Worm (Caenorhabditis elegans) whole organism, L4 larva: ENCODE data around the gene F54C9.14.
A peak's percentile ranks its signal among the peaks of the same experiment; 100 is the strongest.

Source experiments
- F26F4.8 ChIP-seq: fragments of 200-800 bp; sonication (Bioruptor generic); conservative IDR thresholded peaks from 2 replicates; pipeline ENCODE4 v1.3.6; 2022; ENCODE audit warnings: missing genetic modification characterization, missing compliant biosample characterization
- F37D6.2 ChIP-seq: sonication (generic microtip); optimal IDR thresholded peaks from 2 replicates; lab custom pipeline; 2016; ENCODE audit warnings: mild to moderate bottlenecking, missing genetic modification characterization, missing compliant biosample characterization
- R02D3.7 ChIP-seq: fragments of 150-350 bp; sonication (generic microtip); optimal IDR thresholded peaks from 3 replicates; lab custom pipeline; 2014; ENCODE audit warnings: missing biosample characterization, missing genetic modification characterization
- T20F7.1 ChIP-seq: fragments of 200-800 bp; sonication (Bioruptor generic); optimal IDR thresholded peaks from 2 replicates; lab custom pipeline; 2018; ENCODE audit warnings: mild to moderate bottlenecking, missing genetic modification characterization, missing compliant biosample characterization
- T26A8.4 ChIP-seq: fragments of 200-800 bp; sonication (Bioruptor generic); IDR thresholded peaks from 2 replicates; pipeline ENCODE4 v1.3.6; 2022; ENCODE audit warnings: missing genetic modification characterization, missing compliant biosample characterization
- Y75B8A.6 ChIP-seq: fragments of 200-800 bp; sonication (Bioruptor generic); IDR thresholded peaks from 2 replicates; pipeline ENCODE4 v1.3.6; 2022; ENCODE audit warnings: missing genetic modification reagents, missing genetic modification characterization, missing compliant biosample characterization
- aha-1 ChIP-seq: fragments of 150-350 bp; peaks from one replicate; lab custom pipeline; 2014; ENCODE audit warnings: missing biosample characterization, missing genetic modification characterization
- aly-2 ChIP-seq: sonication (generic microtip); optimal IDR thresholded peaks from 2 replicates; lab custom pipeline; 2018; ENCODE audit warnings: missing biosample characterization, missing genetic modification characterization
- ama-1 ChIP-seq: fragments of 150-350 bp; optimal IDR thresholded peaks from 2 replicates; lab custom pipeline; 2014; ENCODE audit warnings: inconsistent platforms, mixed read lengths
- arid-1 ChIP-seq: fragments of 200-800 bp; sonication (Bioruptor generic); conservative IDR thresholded peaks from 2 replicates; pipeline ENCODE4 v1.3.6; 2022; ENCODE audit warnings: missing genetic modification reagents, missing genetic modification characterization, missing compliant biosample characterization
- attf-4 ChIP-seq: sonication (generic microtip); optimal IDR thresholded peaks from 3 replicates; lab custom pipeline; 2017; ENCODE audit warnings: missing biosample characterization, missing genetic modification characterization
- ceh-44 ChIP-seq: fragments of 200-800 bp; sonication (Bioruptor generic); IDR thresholded peaks from 2 replicates; pipeline ENCODE4 v1.3.6; 2022; ENCODE audit warnings: missing genetic modification reagents, missing genetic modification characterization, missing compliant biosample characterization
- cey-2 ChIP-seq: sonication (generic microtip); optimal IDR thresholded peaks from 3 replicates; lab custom pipeline; 2017; ENCODE audit warnings: missing genetic modification characterization, mild to moderate bottlenecking, missing compliant biosample characterization, antibody characterized with exemption, borderline replicate concordance; ENCODE audit not compliant: insufficient read depth
- daf-16 ChIP-seq, 3 experiments: sonication (generic microtip); optimal IDR thresholded peaks; 2 replicates each; lab custom pipeline; 2016 to 2017; ENCODE audit warnings: missing genetic modification characterization in 3 of 3, missing genetic modification reagents in 3 of 3, mild to moderate bottlenecking in 2 of 3, missing compliant biosample characterization in 2 of 3, missing biosample characterization in 1 of 3, moderate library complexity in 1 of 3
- dpl-1 ChIP-seq: fragments of 150-350 bp; optimal IDR thresholded peaks from 2 replicates; lab custom pipeline; 2014; ENCODE audit warnings: missing biosample characterization, missing genetic modification reagents, missing genetic modification characterization
- dve-1 ChIP-seq: sonication (generic microtip); optimal IDR thresholded peaks from 2 replicates; lab custom pipeline; 2017; ENCODE audit warnings: antibody characterized with exemption, mild to moderate bottlenecking, missing genetic modification characterization, missing compliant biosample characterization; ENCODE audit not compliant: insufficient read depth
- egl-43 ChIP-seq: fragments of 200-800 bp; sonication (Bioruptor generic); IDR thresholded peaks from 2 replicates; pipeline ENCODE4 v1.3.6; 2022; ENCODE audit warnings: missing genetic modification reagents, missing genetic modification characterization, missing compliant biosample characterization
- fkh-10 ChIP-seq: fragments of 150-350 bp; optimal IDR thresholded peaks from 2 replicates; lab custom pipeline; 2014; ENCODE audit warnings: missing biosample characterization, missing genetic modification reagents, missing genetic modification characterization
- fos-1 ChIP-seq: fragments of 150-350 bp; optimal IDR thresholded peaks from 2 replicates; lab custom pipeline; 2014; ENCODE audit warnings: missing biosample characterization, missing genetic modification characterization
- hif-1 ChIP-seq, 2 experiments: sonication (generic microtip); optimal IDR thresholded peaks; 2 replicates each; lab custom pipeline; 2016 to 2017; ENCODE audit warnings: missing compliant biosample characterization in 2 of 2, missing genetic modification characterization in 2 of 2, missing genetic modification reagents in 2 of 2, missing genotype in 2 of 2, mild to moderate bottlenecking in 1 of 2
- hlh-30 ChIP-seq: sonication (generic microtip); optimal IDR thresholded peaks from 2 replicates; lab custom pipeline; 2017; ENCODE audit warnings: antibody characterized with exemption, mild to moderate bottlenecking, missing genetic modification characterization, missing compliant biosample characterization; ENCODE audit not compliant: insufficient read depth
- lin-15B ChIP-seq: fragments of 150-350 bp; sonication (generic microtip); optimal IDR thresholded peaks from 3 replicates; lab custom pipeline; 2014; ENCODE audit warnings: missing biosample characterization, missing genetic modification characterization
- lin-29 ChIP-seq: fragments of 200-800 bp; sonication (Bioruptor generic); IDR thresholded peaks from 2 replicates; pipeline ENCODE4 v1.3.6; 2022; ENCODE audit warnings: missing genetic modification reagents, missing genetic modification characterization, missing compliant biosample characterization
- lin-38 ChIP-seq: fragments of 200-800 bp; sonication (Bioruptor generic); IDR thresholded peaks from 2 replicates; pipeline ENCODE4 v1.3.6; 2022; ENCODE audit warnings: missing genetic modification reagents, missing genetic modification characterization, missing compliant biosample characterization
- lsy-2 ChIP-seq, 2 experiments: fragments of 150-350 bp in 1 of 2; sonication (generic microtip) in 1 of 2; optimal IDR thresholded peaks; 2 replicates each; lab custom pipeline; 2014 to 2017; ENCODE audit warnings: missing biosample characterization in 2 of 2, missing genetic modification characterization in 2 of 2
- mdt-29 ChIP-seq: fragments of 200-800 bp; sonication (Bioruptor generic); IDR thresholded peaks from 2 replicates; pipeline ENCODE4 v1.3.6; 2022; ENCODE audit warnings: missing genetic modification reagents, missing genetic modification characterization, missing compliant biosample characterization
- mes-2 ChIP-seq: sonication (generic microtip); optimal IDR thresholded peaks from 2 replicates; lab custom pipeline; 2016; ENCODE audit warnings: missing genotype, mild to moderate bottlenecking, missing genetic modification characterization, missing compliant biosample characterization; ENCODE audit not compliant: poor library complexity, severe bottlenecking
- nhr-10 ChIP-seq: fragments of 150-350 bp; optimal IDR thresholded peaks from 2 replicates; lab custom pipeline; 2014; ENCODE audit warnings: missing biosample characterization, missing genetic modification characterization
- nhr-25 ChIP-seq: sonication (generic microtip); optimal IDR thresholded peaks from 2 replicates; lab custom pipeline; 2017; ENCODE audit warnings: missing genetic modification characterization, mild to moderate bottlenecking, missing compliant biosample characterization, antibody characterized with exemption, moderate library complexity, borderline replicate concordance; ENCODE audit not compliant: insufficient read depth
- nhr-28 ChIP-seq: fragments of 150-350 bp; optimal IDR thresholded peaks from 2 replicates; lab custom pipeline; 2014; ENCODE audit warnings: missing biosample characterization, missing genetic modification characterization
- nhr-41 ChIP-seq: fragments of 200-800 bp; sonication (Bioruptor generic); IDR thresholded peaks from 2 replicates; pipeline ENCODE4 v1.3.6; 2022; ENCODE audit warnings: missing genetic modification reagents, missing genetic modification characterization, missing compliant biosample characterization
- nhr-6 ChIP-seq: fragments of 150-350 bp; optimal IDR thresholded peaks from 2 replicates; lab custom pipeline; 2014; ENCODE audit warnings: missing biosample characterization, missing genetic modification characterization
- nhr-77 ChIP-seq: fragments of 150-350 bp; optimal IDR thresholded peaks from 2 replicates; lab custom pipeline; 2014; ENCODE audit warnings: missing biosample characterization, missing genetic modification characterization
- pha-4 ChIP-seq, 2 experiments: fragments of 150-350 bp in 1 of 2; fragments of 200-800 bp in 1 of 2; sonication (Bioruptor generic) in 1 of 2; IDR thresholded peaks in 1 of 2; optimal IDR thresholded peaks in 1 of 2; 2 replicates each; pipeline versions ENCODE4 v1.3.6 to Lab custom; 2014 to 2022; ENCODE audit warnings: missing genetic modification characterization in 2 of 2, missing genetic modification reagents in 2 of 2, missing biosample characterization in 1 of 2, missing compliant biosample characterization in 1 of 2
- php-3 ChIP-seq: fragments of 200-800 bp; sonication (Bioruptor generic); IDR thresholded peaks from 2 replicates; pipeline ENCODE4 v1.3.6; 2022; ENCODE audit warnings: missing genetic modification reagents, missing genetic modification characterization, missing compliant biosample characterization
- pqm-1 ChIP-seq: sonication (generic microtip); optimal IDR thresholded peaks from 2 replicates; lab custom pipeline; 2017; ENCODE audit warnings: missing biosample characterization, missing genetic modification characterization
- set-16 ChIP-seq: fragments of 200-800 bp; sonication (Bioruptor generic); IDR thresholded peaks from 2 replicates; pipeline ENCODE4 v1.3.6; 2022; ENCODE audit warnings: missing genetic modification reagents, missing genetic modification characterization, missing compliant biosample characterization
- snpc-1.2 ChIP-seq: fragments of 200-800 bp; sonication (Bioruptor generic); IDR thresholded peaks from 2 replicates; pipeline ENCODE4 v1.3.6; 2022; ENCODE audit warnings: missing genetic modification reagents, missing genetic modification characterization, missing compliant biosample characterization
- snpc-4 ChIP-seq: fragments of 150-350 bp; optimal IDR thresholded peaks from 2 replicates; lab custom pipeline; 2014; ENCODE audit warnings: missing biosample characterization, missing genetic modification characterization
- spr-1 ChIP-seq: sonication (generic microtip); optimal IDR thresholded peaks from 2 replicates; lab custom pipeline; 2016; ENCODE audit warnings: mild to moderate bottlenecking, missing genetic modification characterization, missing compliant biosample characterization
- spr-3 ChIP-seq: fragments of 200-800 bp; sonication (Bioruptor generic); optimal IDR thresholded peaks from 2 replicates; lab custom pipeline; 2018; ENCODE audit warnings: mild to moderate bottlenecking, missing genetic modification characterization, missing compliant biosample characterization
- unc-62 ChIP-seq, 3 experiments: fragments of 150-350 bp in 1 of 3; sonication (generic microtip); optimal IDR thresholded peaks in 2 of 3; peaks in 1 of 3; 1 replicate in 1 of 3; 2 replicates in 2 of 3; lab custom pipeline; 2014 to 2017; ENCODE audit warnings: missing biosample characterization in 3 of 3, missing genetic modification characterization in 3 of 3, missing genetic modification reagents in 3 of 3, missing genotype in 1 of 3
- zfp-2 ChIP-seq: sonication (generic microtip); optimal IDR thresholded peaks from 2 replicates; lab custom pipeline; 2016; ENCODE audit warnings: mild to moderate bottlenecking, missing genetic modification characterization, missing compliant biosample characterization
- ztf-11 ChIP-seq: fragments of 150-350 bp; optimal IDR thresholded peaks from 2 replicates; lab custom pipeline; 2014; ENCODE audit warnings: missing biosample characterization, missing genetic modification characterization

F54C9.14 gene

DNA sequence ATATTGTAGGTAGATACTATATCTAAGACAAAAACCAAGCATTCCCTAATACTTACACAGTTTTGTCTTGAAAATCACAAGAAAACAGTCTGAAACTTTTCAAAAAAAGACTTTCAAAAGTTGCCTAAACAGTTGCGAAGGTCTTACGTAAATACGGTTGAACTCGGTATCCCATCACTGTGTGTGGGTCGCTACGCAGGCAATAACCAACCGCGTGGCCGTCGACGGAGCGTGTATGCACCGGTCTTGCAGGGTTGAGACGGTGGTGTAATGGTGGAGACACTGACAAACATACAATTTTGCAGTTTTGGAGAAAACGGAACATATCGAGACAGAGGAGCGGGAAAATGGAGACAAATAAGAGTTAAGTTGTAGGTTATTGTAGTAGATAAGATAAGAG lies 875 bp upstream of the F54C9.14 start, which contains the start of gene iff-2 (continued):
- TF ChIP-seq nhr-41 (peak; percentile 94), nhr-25 (tag; lab: Kevin White, UChicago) (peak; percentile 97), Y75B8A.6 (peak; percentile 96)

DNA sequence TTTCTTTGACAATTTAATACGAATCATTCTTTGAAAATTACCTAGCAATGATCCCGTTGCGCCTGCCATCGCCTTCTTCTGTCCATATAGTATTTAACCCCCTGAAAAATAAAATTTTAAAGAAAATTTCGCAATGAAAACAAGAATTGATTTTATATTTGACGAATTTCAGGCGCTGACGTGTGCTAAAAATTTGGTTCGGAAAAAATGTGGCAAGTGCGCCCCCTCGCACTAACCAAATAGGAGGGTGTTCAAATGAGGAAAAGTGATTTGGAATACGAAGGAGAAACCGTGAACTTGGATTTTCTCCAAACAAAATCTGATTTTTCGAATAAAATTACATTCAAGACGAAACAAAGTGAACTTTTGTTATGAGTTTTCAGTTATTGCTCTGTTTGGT lies 3.9 kb downstream of the F54C9.14 start, which contains the start of gene stc-1:
Gene stc-1 (minus strand): TSS at position 101 of the 400 bp plus-strand sequence.
- no peak for TF ChIP-seq daf-16 (GFP tag; optimal IDR thresholded peaks at IDR 0.05; lab: Kevin White, UChicago)
- TF ChIP-seq daf-16 (tag; optimal IDR thresholded peaks at IDR 0.05; lab: Kevin White, UChicago), result peak; percentile 33
- TF ChIP-seq hif-1 (tag; optimal IDR thresholded peaks at IDR 0.05; lab: Kevin White, UChicago), result no peak
- TF ChIP-seq lsy-2 (tag; optimal IDR thresholded peaks at IDR 0.05; lab: Kevin White, UChicago), result peak in 1 of 2 experiments; percentile 45
- TF ChIP-seq mes-2 (tag; lab: Kevin White, UChicago), result peak; percentile 59
- TF ChIP-seq nhr-6 (tag; lab: Kevin White, UChicago), result peak; percentile 53
- peak; percentile 70 for TF ChIP-seq dpl-1 (GFP tag; lab: Kevin White, UChicago)
- peak; percentile 20 for TF ChIP-seq pqm-1 (tag; lab: Kevin White, UChicago)
- TF ChIP-seq lin-38 (GFP tag; lab: Robert Waterston, UW), result peak; percentile 81
- TF ChIP-seq nhr-10 (tag; lab: Kevin White, UChicago), result peak; percentile 1
- peak; percentile 39 for TF ChIP-seq nhr-28 (tag; lab: Kevin White, UChicago)
- no peak for TF ChIP-seq T20F7.1 (GFP tag; lab: Kevin White, UChicago)
- 0 out of 2 replicates have a peak, but pooled peaks have one; percentile 22 for TF ChIP-seq arid-1 (GFP tag; lab: Robert Waterston, UW)
- no peak for TF ChIP-seq ztf-11 (tag; lab: Kevin White, UChicago)
- TF ChIP-seq dve-1 (tag; lab: Kevin White, UChicago), result peak; percentile 43
- TF ChIP-seq T26A8.4 (GFP tag; lab: Robert Waterston, UW), result peak; percentile 35; the same call in 1 of the 2 replicates
- peak; percentile 23 for TF ChIP-seq aha-1 (tag; lab: Kevin White, UChicago)
- TF ChIP-seq, all 104 proteins: peak for 13

DNA sequence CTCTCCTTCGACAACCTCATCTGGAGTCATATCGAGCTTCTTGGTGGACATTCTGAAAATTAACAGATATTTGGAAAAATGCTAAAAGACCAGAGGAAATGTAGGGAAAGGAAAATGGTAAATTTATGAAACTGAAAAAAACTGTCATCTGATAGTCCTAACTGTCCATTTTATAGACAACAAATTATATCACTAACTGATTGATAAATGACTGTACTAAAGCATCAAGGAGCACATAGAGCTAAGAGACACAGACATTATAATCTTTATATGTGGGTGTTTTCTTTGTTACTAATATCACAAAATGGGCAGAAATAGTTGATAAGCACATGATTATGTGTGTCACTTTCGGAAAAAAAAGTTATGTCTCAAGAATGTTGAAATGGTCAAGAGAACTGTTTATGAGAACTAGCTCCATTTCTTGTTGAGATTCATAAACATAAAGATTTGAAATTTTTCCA lies 4.7 kb downstream of the F54C9.14 start, which contains the start of gene F54C9.3:
Gene F54C9.3 (minus strand): TSS at position 51 of the 461 bp plus-strand sequence.
- TF ChIP-seq lin-15B (tag; lab: Kevin White, UChicago) (no peak), set-16 (GFP tag; lab: Robert Waterston, UW) (no peak), spr-3 (GFP tag; lab: Kevin White, UChicago) (no peak), hlh-30 (tag; lab: Kevin White, UChicago) (peak; percentile 50), snpc-1.2 (no peak), F37D6.2 (tag; lab: Kevin White, UChicago) (no peak), pha-4 (GFP tag; IDR thresholded peaks at IDR 0.05; lab: Robert Waterston, UW) (no peak), pha-4 (tag; optimal IDR thresholded peaks at IDR 0.05; lab: Kevin White, UChicago) (no peak), ztf-11 (tag; lab: Kevin White, UChicago) (no peak), snpc-4 (tag; lab: Kevin White, UChicago) (no peak), cey-2 (no peak), R02D3.7 (no peak), nhr-28 (tag; lab: Kevin White, UChicago) (peak; percentile 95), lin-29 (GFP tag; lab: Robert Waterston, UW) (no peak), fos-1 (no peak), spr-1 (tag; lab: Kevin White, UChicago) (no peak), pqm-1 (tag; lab: Kevin White, UChicago) (peak; percentile 91), ama-1 (peak; percentile 25), php-3 (GFP tag; lab: Robert Waterston, UW) (peak; percentile 99), mdt-29 (GFP tag; lab: Robert Waterston, UW) (no peak), ceh-44 (GFP tag; lab: Robert Waterston, UW) (no peak), lsy-2 (tag; optimal IDR thresholded peaks at IDR 0.05; lab: Kevin White, UChicago) (peak in 1 of 2 experiments; percentile 35), zfp-2 (no peak), T26A8.4 (GFP tag; lab: Robert Waterston, UW) (no peak), attf-4 (no peak), F26F4.8 (GFP tag; lab: Robert Waterston, UW) (no peak), nhr-77 (tag; lab: Kevin White, UChicago) (peak; percentile 93), egl-43 (GFP tag; lab: Robert Waterston, UW) (no peak), unc-62 (GFP tag; optimal IDR thresholded peaks at IDR 0.05 in 1 of 2; lab: Kevin White, UChicago) (no peak), unc-62 (tag; optimal IDR thresholded peaks at IDR 0.05; lab: Kevin White, UChicago) (no peak), T20F7.1 (GFP tag; lab: Kevin White, UChicago) (peak; percentile 48), fkh-10 (GFP tag; lab: Kevin White, UChicago) (no peak), aly-2 (tag; lab: Kevin White, UChicago) (no peak)
